Worm (Caenorhabditis elegans): ENCODE measurements around the gene F35H10.5.

F35H10.5 gene

DNA sequence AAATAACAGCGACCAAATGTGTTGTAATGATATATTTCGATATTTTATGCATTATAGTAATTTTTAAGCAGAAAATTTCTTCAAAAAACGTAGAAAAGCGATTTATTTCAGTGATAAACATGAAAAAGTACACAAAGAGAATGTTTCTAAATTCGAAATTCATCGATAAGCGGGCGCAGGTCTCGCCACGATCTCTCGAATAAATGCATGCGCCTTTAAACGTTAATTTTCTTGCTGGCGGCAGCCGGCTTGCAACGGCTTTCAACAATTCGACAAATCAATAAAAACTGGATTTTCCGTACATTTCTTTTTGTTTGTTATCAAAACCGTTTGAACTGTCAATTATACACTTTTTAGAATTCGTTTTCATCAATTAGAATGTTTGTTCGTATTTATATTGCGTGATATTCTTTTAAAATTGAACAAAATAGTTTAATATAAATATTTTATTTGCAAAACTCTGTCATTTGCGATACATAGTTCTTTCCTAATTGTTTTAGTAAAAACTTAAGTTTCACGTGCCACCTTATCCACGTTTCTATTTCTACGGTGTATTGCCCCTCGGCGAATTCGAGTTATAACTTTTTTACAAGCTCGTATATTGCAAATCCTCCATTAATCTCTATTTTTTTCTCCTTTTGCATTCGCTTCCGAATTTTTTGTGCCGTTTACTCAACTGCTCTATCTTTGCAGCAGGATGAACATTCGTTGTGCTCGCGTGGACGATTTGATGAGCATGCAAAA lies 10.8 kb upstream of the F35H10.5 start, which contains the start of gene daf-31 (continued):
- no peak for TF ChIP-seq egl-13 (tag; optimal IDR thresholded peaks at IDR 0.05)
- TF ChIP-seq nhr-237 (tag; optimal IDR thresholded peaks at IDR 0.05), result no peak
- no peak for TF ChIP-seq ceh-88 (GFP tag; IDR thresholded peaks at IDR 0.05)
- TF ChIP-seq nhr-12 (tag; optimal IDR thresholded peaks at IDR 0.05), result no peak
- no peak for TF ChIP-seq nhr-77 (tag; optimal IDR thresholded peaks at IDR 0.05)
- peak; percentile 6 for TF ChIP-seq nhr-90 (tag; optimal IDR thresholded peaks at IDR 0.05; ENCODE audit: poor library complexity)
- peak in 2 of 3 experiments; percentile 36 to 72 for TF ChIP-seq ceh-82 (tag; optimal IDR thresholded peaks at IDR 0.05)
- TF ChIP-seq nhr-28 (tag; optimal IDR thresholded peaks at IDR 0.05), result no peak
- TF ChIP-seq nhr-76 (tag; optimal IDR thresholded peaks at IDR 0.05), result no peak
- TF ChIP-seq unc-86 (tag; optimal IDR thresholded peaks at IDR 0.05), result no peak
- no peak for TF ChIP-seq mab-9 (GFP tag; IDR thresholded peaks at IDR 0.05)
- peak; percentile 61 for TF ChIP-seq nhr-20 (tag; optimal IDR thresholded peaks at IDR 0.05)
- peak; percentile 2 for TF ChIP-seq skn-1 (tag; optimal IDR thresholded peaks at IDR 0.05)
- no peak for TF ChIP-seq elt-2 (tag; optimal IDR thresholded peaks at IDR 0.05)
- no peak for TF ChIP-seq pag-3 (tag; optimal IDR thresholded peaks at IDR 0.05; ENCODE audit: borderline replicate concordance, insufficient read depth)
- TF ChIP-seq efl-3 (GFP tag; optimal IDR thresholded peaks at IDR 0.05), result no peak
- no peak for TF ChIP-seq aly-2 (tag; optimal IDR thresholded peaks at IDR 0.05)
- TF ChIP-seq ets-5 (GFP tag; IDR thresholded peaks at IDR 0.05), result no peak
- TF ChIP-seq pax-3 (tag; optimal IDR thresholded peaks at IDR 0.05), result no peak
- TF ChIP-seq ceh-63 (GFP tag; optimal IDR thresholded peaks at IDR 0.05), result no peak
- TF ChIP-seq nhr-11 (tag; optimal IDR thresholded peaks at IDR 0.05), result no peak
- no peak for TF ChIP-seq ama-1 (optimal IDR thresholded peaks at IDR 0.05)
- TF ChIP-seq dsc-1 (tag; optimal IDR thresholded peaks at IDR 0.05), result peak; percentile 35
- TF ChIP-seq blmp-1 (tag; optimal IDR thresholded peaks at IDR 0.05), result peak; percentile 69
- peak; percentile 34 for TF ChIP-seq F16B12.6 (tag; optimal IDR thresholded peaks at IDR 0.05)
- TF ChIP-seq nhr-85 (tag), result no peak
- no peak for TF ChIP-seq ztf-4 (tag; optimal IDR thresholded peaks at IDR 0.05)
- no peak for TF ChIP-seq unc-130 (tag; optimal IDR thresholded peaks at IDR 0.05)
- no peak for TF ChIP-seq hlh-4 (tag; optimal IDR thresholded peaks at IDR 0.05)
- TF ChIP-seq ztf-11 (tag; optimal IDR thresholded peaks at IDR 0.05), result no peak
- TF ChIP-seq nhr-71 (tag; optimal IDR thresholded peaks at IDR 0.05), result peak; percentile 53
- TF ChIP-seq sox-4 (tag; optimal IDR thresholded peaks at IDR 0.05), result no peak
- peak; percentile 39 for TF ChIP-seq xbp-1 (tag; optimal IDR thresholded peaks at IDR 0.05)
- TF ChIP-seq C34B4.2 (tag; optimal IDR thresholded peaks at IDR 0.05), result no peak
- no peak for TF ChIP-seq ces-1 (GFP tag; optimal IDR thresholded peaks at IDR 0.05)
- peak; percentile 50 to 78 (median 64) for TF ChIP-seq dpl-1 (GFP tag; optimal IDR thresholded peaks at IDR 0.05)
- TF ChIP-seq lir-3 (tag; optimal IDR thresholded peaks at IDR 0.05; ENCODE audit: poor library complexity), result no peak
- no peak for TF ChIP-seq aha-1 (tag; optimal IDR thresholded peaks at IDR 0.05)
- TF ChIP-seq hlh-17 (GFP tag; optimal IDR thresholded peaks at IDR 0.05; ENCODE audit: borderline replicate concordance), result no peak
- no peak for TF ChIP-seq zag-1 (tag; optimal IDR thresholded peaks at IDR 0.05)
- TF ChIP-seq lin-39 (tag; optimal IDR thresholded peaks at IDR 0.05), result no peak
- peak; percentile 5 for TF ChIP-seq jun-1 (tag; optimal IDR thresholded peaks at IDR 0.05)
- TF ChIP-seq sup-37 (GFP tag; optimal IDR thresholded peaks at IDR 0.05), result no peak
- TF ChIP-seq sptf-1 (tag; optimal IDR thresholded peaks at IDR 0.05), result no peak
- TF ChIP-seq nhr-19 (GFP tag; conservative IDR thresholded peaks at IDR 0.05), result no peak
- TF ChIP-seq zip-4 (GFP tag; optimal IDR thresholded peaks at IDR 0.05), result no peak
- peak; percentile 71 to 83 for TF ChIP-seq lin-35 (GFP tag; optimal IDR thresholded peaks at IDR 0.05)
- peak; percentile 18 for TF ChIP-seq lin-15B (tag; optimal IDR thresholded peaks at IDR 0.05)

Data from whole organism, L1 larva.